Fruit fly (Drosophila melanogaster) whole organism, adult: ENCODE data around the gene repo.

Source experiments
- CG11617 ChIP-seq: fragments of 200-800 bp; sonication (Bioruptor generic); optimal IDR thresholded peaks from 2 replicates; lab custom pipeline; 2017; ENCODE audit warnings: mild to moderate bottlenecking, missing biosample characterization, missing genetic modification reagents, missing genetic modification characterization
- CG12768 ChIP-seq: fragments of 200-800 bp; sonication (Bioruptor generic); optimal IDR thresholded peaks from 2 replicates; lab custom pipeline; 2017; ENCODE audit warnings: missing biosample characterization, missing genetic modification characterization, mild to moderate bottlenecking, moderate library complexity, missing genetic modification reagents
- CG14711 ChIP-seq: fragments of 200-800 bp; sonication (Bioruptor generic); optimal IDR thresholded peaks from 2 replicates; lab custom pipeline; 2018; ENCODE audit warnings: missing biosample characterization, mild to moderate bottlenecking, missing genetic modification characterization, moderate library complexity
- CG1620 ChIP-seq: fragments of 200-800 bp; sonication (Bioruptor generic); optimal IDR thresholded peaks from 2 replicates; lab custom pipeline; 2016; ENCODE audit warnings: missing biosample characterization, missing genetic modification characterization
- CG33017 ChIP-seq: fragments of 200-800 bp; sonication (Bioruptor generic); optimal IDR thresholded peaks from 2 replicates; lab custom pipeline; 2018; ENCODE audit warnings: missing biosample characterization, mild to moderate bottlenecking, missing genetic modification characterization, moderate library complexity
- CG5204 ChIP-seq: fragments of 200-800 bp; sonication (Bioruptor generic); optimal IDR thresholded peaks from 2 replicates; lab custom pipeline; 2016; ENCODE audit warnings: missing biosample characterization, missing genetic modification characterization
- CG7045 ChIP-seq: fragments of 200-800 bp; sonication (Bioruptor generic); optimal IDR thresholded peaks from 2 replicates; lab custom pipeline; 2017; ENCODE audit warnings: missing biosample characterization, mild to moderate bottlenecking, missing genetic modification characterization
- CG7101 ChIP-seq: fragments of 200-800 bp; sonication (Bioruptor generic); optimal IDR thresholded peaks from 2 replicates; lab custom pipeline; 2018; ENCODE audit warnings: missing biosample characterization, mild to moderate bottlenecking, missing genetic modification characterization, moderate library complexity
- Clk ChIP-seq: fragments of 200-800 bp; sonication (Bioruptor generic); optimal IDR thresholded peaks from 2 replicates; lab custom pipeline; 2017; ENCODE audit warnings: missing biosample characterization, missing genetic modification characterization
- Crg-1 ChIP-seq: fragments of 200-800 bp; sonication (Bioruptor generic); optimal IDR thresholded peaks from 2 replicates; lab custom pipeline; 2016; ENCODE audit warnings: missing biosample characterization, missing genetic modification characterization
- Hr96 ChIP-seq: fragments of 200-800 bp; sonication (Bioruptor generic); optimal IDR thresholded peaks from 2 replicates; lab custom pipeline; 2016; ENCODE audit warnings: missing biosample characterization, missing genetic modification characterization
- Mnt ChIP-seq: fragments of 200-800 bp; sonication (Bioruptor generic); optimal IDR thresholded peaks from 2 replicates; lab custom pipeline; 2016; ENCODE audit warnings: missing biosample characterization, mild to moderate bottlenecking, missing genetic modification characterization
- bab1 ChIP-seq: fragments of 200-800 bp; sonication (Bioruptor generic); optimal IDR thresholded peaks from 3 replicates; lab custom pipeline; 2019; ENCODE audit warnings: missing biosample characterization, mild to moderate bottlenecking, missing genetic modification characterization, moderate library complexity
- cic ChIP-seq: fragments of 200-800 bp; sonication (Bioruptor generic); optimal IDR thresholded peaks from 2 replicates; lab custom pipeline; 2017; ENCODE audit warnings: missing biosample characterization, mild to moderate bottlenecking, missing genetic modification characterization, moderate library complexity
- cnc ChIP-seq, 2 experiments: fragments of >200 bp; optimal IDR thresholded peaks; 2 replicates each; lab custom pipeline; 2017
- kay ChIP-seq: fragments of 200-800 bp; sonication (Bioruptor generic); peaks from one replicate; lab custom pipeline; 2016; ENCODE audit warnings: missing biosample characterization, missing genetic modification characterization, borderline replicate concordance
- ovo ChIP-seq: fragments of 200-800 bp; sonication (Bioruptor generic); optimal IDR thresholded peaks from 2 replicates; lab custom pipeline; 2016; ENCODE audit warnings: missing biosample characterization, missing genetic modification characterization
- pad ChIP-seq: fragments of 200-800 bp; sonication (Bioruptor generic); optimal IDR thresholded peaks from 3 replicates; lab custom pipeline; 2017; ENCODE audit warnings: missing biosample characterization, missing genetic modification characterization, mild to moderate bottlenecking, moderate library complexity, missing genetic modification reagents
- tj ChIP-seq: fragments of 200-800 bp; sonication (Bioruptor generic); optimal IDR thresholded peaks from 3 replicates; lab custom pipeline; 2017; ENCODE audit warnings: missing biosample characterization, mild to moderate bottlenecking, missing genetic modification characterization, moderate library complexity
- toe ChIP-seq: fragments of 200-800 bp; sonication (Bioruptor generic); optimal IDR thresholded peaks from 2 replicates; lab custom pipeline; 2016; ENCODE audit warnings: missing biosample characterization, missing genetic modification characterization

The repo gene

DNA sequence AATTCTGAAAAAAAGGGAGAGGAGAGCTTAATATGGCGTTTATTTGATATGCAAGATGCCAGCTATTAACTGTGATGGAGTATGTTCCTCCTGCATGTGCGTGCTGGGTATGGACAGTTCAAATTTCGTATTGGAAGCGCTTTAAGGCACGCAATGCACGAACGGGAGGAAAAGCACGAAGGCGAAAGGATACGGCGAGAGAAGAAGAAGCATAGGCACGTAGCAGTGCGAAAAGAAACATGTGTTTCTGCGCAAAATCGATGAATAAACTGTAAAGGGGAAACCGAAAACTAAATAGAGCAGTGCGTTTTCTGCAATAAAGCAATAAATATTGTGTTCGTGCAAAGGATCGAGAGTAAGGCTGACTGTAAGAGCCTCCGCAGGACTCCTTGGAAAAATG is 20.1 kb upstream of the repo start, which contains the start of gene CG14314:
CG14314 (plus strand) TSS at position 243 of the 400 bp plus-strand sequence.
- no peak for TF ChIP-seq Mnt (GFP tag; lab: Kevin White, UChicago)
- TF ChIP-seq pad = no peak
- no peak for TF ChIP-seq CG7101 (tag; lab: Kevin White, UChicago)
- no peak for TF ChIP-seq CG5204 (GFP tag; lab: Kevin White, UChicago)
- no peak for TF ChIP-seq CG12768 (GFP tag; lab: Kevin White, UChicago)
- no peak for TF ChIP-seq CG1620 (GFP tag; lab: Kevin White, UChicago)
- TF ChIP-seq ovo (GFP tag; lab: Kevin White, UChicago) = no peak
- no peak for TF ChIP-seq kay (GFP tag; lab: Kevin White, UChicago)

DNA sequence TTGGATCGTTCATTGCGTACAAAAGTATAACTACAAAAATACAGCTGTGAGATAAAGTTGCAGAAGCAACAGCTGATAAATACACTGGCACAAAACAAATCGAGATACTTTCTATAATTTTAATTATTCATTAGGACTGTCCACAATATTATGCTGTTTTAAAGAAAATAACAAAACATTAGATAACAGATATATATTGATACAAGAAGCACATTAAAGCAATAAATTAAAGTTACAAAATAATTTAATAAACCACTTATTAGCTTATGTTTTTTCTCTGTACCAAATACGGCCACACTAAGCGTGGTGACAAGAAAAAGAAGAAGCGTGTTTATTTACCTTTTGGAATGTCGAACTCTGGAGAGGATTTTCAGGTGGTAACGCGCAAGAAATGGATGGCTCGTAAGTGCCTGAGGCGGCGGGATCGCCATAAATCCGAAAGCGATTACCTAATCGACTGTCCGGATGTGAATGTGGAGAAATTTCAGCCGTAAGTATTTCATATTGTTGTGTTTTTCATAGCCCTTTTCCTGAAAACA is 15.7 kb upstream of the repo start, which contains the start of the genes CG7988 and CG7183:
CG7988 (plus strand) TSS at position 316 of the 539 bp plus-strand sequence.
CG7183 (minus strand) TSS at position 489 of the 539 bp plus-strand sequence.
- TF ChIP-seq toe (GFP tag; lab: Kevin White, UChicago) (peak; percentile 96), ovo (GFP tag; lab: Kevin White, UChicago) (peak; percentile 51), CG14711 (tag; lab: Kevin White, UChicago) (peak; percentile 96), bab1 (GFP tag; lab: Kevin White, UChicago) (peak; percentile 98), tj (GFP tag; lab: Kevin White, UChicago) (peak; percentile 81), CG7045 (peak; percentile 95), pad (peak; percentile 82), CG33017 (tag; lab: Kevin White, UChicago) (peak; percentile 98), CG7101 (tag; lab: Kevin White, UChicago) (peak; percentile 98), CG11617 (GFP tag; lab: Kevin White, UChicago) (peak; percentile 97), Clk (peak; percentile 85), cic (GFP tag; lab: Kevin White, UChicago) (peak; percentile 71), Hr96 (GFP tag; lab: Kevin White, UChicago) (peak; percentile 94), Crg-1 (GFP tag; lab: Kevin White, UChicago) (peak; percentile 93), CG1620 (GFP tag; lab: Kevin White, UChicago) (peak; percentile 95), kay (GFP tag; lab: Kevin White, UChicago) (no peak), CG5204 (GFP tag; lab: Kevin White, UChicago) (no peak), cnc (optimal IDR thresholded peaks at IDR 0.05; lab: Kevin White, UChicago) (no peak), CG12768 (GFP tag; lab: Kevin White, UChicago) (peak; percentile 93), Mnt (GFP tag; lab: Kevin White, UChicago) (peak; percentile 88)

DNA sequence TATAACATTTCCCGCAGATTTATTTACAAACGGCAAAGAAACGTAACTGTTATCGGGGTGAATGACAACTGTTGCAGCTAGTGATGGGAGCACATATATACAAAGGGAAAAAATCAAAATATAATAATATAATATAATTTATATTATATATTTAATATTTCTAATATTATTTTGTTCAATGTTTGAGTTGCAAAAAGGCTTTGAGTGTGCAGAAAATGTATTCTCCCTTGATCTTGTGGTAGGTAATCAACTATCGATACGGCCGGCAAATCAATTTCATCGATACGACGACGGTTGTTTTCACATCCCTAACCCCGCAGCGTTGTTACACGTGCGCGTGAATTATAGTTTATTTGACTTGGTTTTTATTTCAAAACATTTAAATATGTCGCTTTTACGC is 12.6 kb upstream of the repo start, which contains the start of the genes mTerf5 and Non3:
mTerf5 (minus strand) TSS at position 249 of the 400 bp plus-strand sequence.
Non3 (plus strand) TSS at position 289 of the 400 bp plus-strand sequence.
- TF ChIP-seq cic (GFP tag; lab: Kevin White, UChicago) = peak; percentile 6
- TF ChIP-seq CG1620 (GFP tag; lab: Kevin White, UChicago) = peak; percentile 64
- no peak for TF ChIP-seq Hr96 (GFP tag; lab: Kevin White, UChicago)
- TF ChIP-seq CG5204 (GFP tag; lab: Kevin White, UChicago) = no peak
- peak; percentile 82 for TF ChIP-seq bab1 (GFP tag; lab: Kevin White, UChicago)
- no peak for TF ChIP-seq toe (GFP tag; lab: Kevin White, UChicago)
- peak; percentile 57 for TF ChIP-seq CG33017 (tag; lab: Kevin White, UChicago)
- peak; percentile 46 for TF ChIP-seq pad
- peak; percentile 98 for TF ChIP-seq Mnt (GFP tag; lab: Kevin White, UChicago)
- TF ChIP-seq CG7101 (tag; lab: Kevin White, UChicago) = peak; percentile 73
- peak; percentile 74 for TF ChIP-seq ovo (GFP tag; lab: Kevin White, UChicago)
- peak; percentile 71 for TF ChIP-seq CG14711 (tag; lab: Kevin White, UChicago)
- peak; percentile 61 for TF ChIP-seq CG12768 (GFP tag; lab: Kevin White, UChicago)
- TF ChIP-seq tj (GFP tag; lab: Kevin White, UChicago) = peak; percentile 51
- peak; percentile 47 for TF ChIP-seq CG7045
- TF ChIP-seq Crg-1 (GFP tag; lab: Kevin White, UChicago) = peak; percentile 32
- peak; percentile 80 for TF ChIP-seq CG11617 (GFP tag; lab: Kevin White, UChicago)
- no peak for TF ChIP-seq cnc (optimal IDR thresholded peaks at IDR 0.05; lab: Kevin White, UChicago)
- no peak for TF ChIP-seq kay (GFP tag; lab: Kevin White, UChicago)
- peak; percentile 21 for TF ChIP-seq Clk

DNA sequence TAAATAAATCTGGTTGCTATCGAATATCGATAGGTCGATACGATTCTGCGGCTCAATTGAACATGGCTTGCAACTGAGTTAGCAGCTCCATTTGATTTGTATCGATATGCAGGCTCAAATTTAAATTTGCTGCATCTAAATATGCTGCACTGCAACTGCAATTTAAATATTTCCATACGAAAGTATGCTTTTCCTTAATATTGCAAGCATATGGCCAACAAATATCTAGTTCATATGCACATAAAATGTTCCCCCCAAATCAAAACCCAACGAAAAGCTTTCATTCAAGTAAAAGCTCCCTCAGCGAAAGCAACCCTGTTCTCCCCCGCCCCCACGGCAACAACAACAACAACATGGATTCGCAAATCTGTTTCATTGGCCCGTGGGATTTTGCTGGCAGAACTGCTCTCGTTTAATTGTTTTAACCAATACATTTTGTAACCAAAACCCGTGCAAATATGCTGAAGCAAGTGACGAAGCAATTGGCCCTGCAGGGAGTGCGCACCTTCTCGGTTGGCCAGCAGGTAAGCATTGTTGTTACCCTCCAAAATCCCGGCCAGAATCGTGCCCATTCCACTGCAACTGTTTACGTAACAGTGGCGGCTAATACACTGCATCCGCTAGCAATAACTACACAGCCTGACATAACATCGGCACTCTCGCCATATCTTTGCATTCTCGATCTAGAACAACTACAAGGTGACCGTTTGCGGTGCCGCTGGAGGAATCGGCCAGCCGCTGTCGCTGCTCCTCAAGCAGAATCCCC is 9.8 kb upstream of the repo start, which contains the start of the genes CG7168 and Mdh2:
CG7168 (minus strand) TSS at position 40 of the 766 bp plus-strand sequence.
Mdh2 (plus strand) TSS at position 354 of the 766 bp plus-strand sequence.
- TF ChIP-seq toe (GFP tag; lab: Kevin White, UChicago) (no peak), bab1 (GFP tag; lab: Kevin White, UChicago) (peak; percentile 35), CG7045 (no peak), cnc (optimal IDR thresholded peaks at IDR 0.05; lab: Kevin White, UChicago) (no peak), CG11617 (GFP tag; lab: Kevin White, UChicago) (peak; percentile 30), pad (peak; percentile 4), CG14711 (tag; lab: Kevin White, UChicago) (peak; percentile 90), CG12768 (GFP tag; lab: Kevin White, UChicago) (peak; percentile 49), tj (GFP tag; lab: Kevin White, UChicago) (peak; percentile 28), Mnt (GFP tag; lab: Kevin White, UChicago) (peak; percentile 35), CG5204 (GFP tag; lab: Kevin White, UChicago) (no peak)

DNA sequence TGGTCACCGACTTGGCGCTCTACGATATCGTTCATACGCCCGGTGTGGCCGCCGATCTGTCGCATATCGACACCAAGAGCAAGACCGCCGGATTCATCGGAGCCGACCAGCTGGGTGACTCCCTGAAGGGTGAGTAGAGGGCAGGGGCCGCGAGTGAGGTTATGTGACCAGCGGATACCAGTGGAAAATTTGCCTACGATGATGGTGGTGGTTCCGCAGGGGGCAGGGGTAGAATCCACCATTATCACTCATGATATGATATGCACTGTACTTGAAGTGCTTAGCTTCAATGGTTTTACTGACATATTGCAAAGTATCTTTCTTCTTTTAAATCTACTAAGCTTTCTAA is 9.2 kb upstream of the repo start:
- TF ChIP-seq toe (GFP tag; lab: Kevin White, UChicago) (no peak), kay (GFP tag; lab: Kevin White, UChicago) (no peak), CG11617 (GFP tag; lab: Kevin White, UChicago) (no peak), CG33017 (tag; lab: Kevin White, UChicago) (no peak), Hr96 (GFP tag; lab: Kevin White, UChicago) (no peak), ovo (GFP tag; lab: Kevin White, UChicago) (no peak), tj (GFP tag; lab: Kevin White, UChicago) (no peak)
